Worm (Caenorhabditis elegans) whole organism, L4/young adult: ENCODE data around the gene bath-1.

Experiments
- W03F9.2 ChIP-seq: fragments of 150-350 bp; optimal IDR thresholded peaks from 2 replicates; lab custom pipeline; 2014; ENCODE audit warnings: missing biosample characterization, missing genetic modification characterization
- him-1 ChIP-seq: sonication (generic microtip); optimal IDR thresholded peaks from 2 replicates; lab custom pipeline; 2016; ENCODE audit warnings: missing genotype, missing genetic modification reagents, missing genetic modification characterization, missing compliant biosample characterization

- no peak for TF ChIP-seq him-1 (tag; lab: Kevin White, UChicago)
- TF ChIP-seq W03F9.2 (tag; lab: Kevin White, UChicago): no peak
Observed at ce11 chrII:2042447-2042846, 13.8 kb upstream of the bath-1 start, which contains the start of gene bath-20.
